Worm (Caenorhabditis elegans): ENCODE data around the gene ife-5.

DNA sequence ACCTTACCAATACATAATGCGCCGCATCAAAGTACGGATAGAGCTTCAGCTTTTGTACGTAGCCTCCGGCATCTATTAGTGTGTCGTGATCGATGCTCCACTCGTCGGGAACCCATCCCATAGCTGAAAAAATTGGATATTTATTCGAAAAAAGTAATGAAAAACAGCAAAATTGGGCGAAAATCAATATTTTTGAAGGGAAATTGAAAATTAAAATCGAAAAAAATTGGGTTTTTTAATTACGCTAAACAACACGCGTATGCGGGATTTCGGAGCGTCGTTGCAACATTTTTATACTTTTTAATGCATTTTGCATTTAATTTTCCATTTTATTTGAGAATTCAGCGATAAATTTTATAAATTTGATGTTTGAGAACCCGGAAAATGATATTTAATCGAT is 1.2 kb upstream of the ife-5 start, which contains the start of the genes tric-1B.2 and Y57A10A.29:
- TF ChIP-seq him-1 (tag; optimal IDR thresholded peaks at IDR 0.05) (no peak), dao-5 (tag; optimal IDR thresholded peaks at IDR 0.05) (no peak), W03F9.2 (tag; optimal IDR thresholded peaks at IDR 0.05) (no peak)

Measured in whole organism, L4/young adult.